Fruit fly (Drosophila melanogaster) ovary, adult (tissue): Measurements from ENCODE around the gene CG8852.

ENCODE experiments used
- CG17801 ChIP-seq: fragments of 200-800 bp; optimal IDR thresholded peaks from 2 replicates; lab custom pipeline; 2019; ENCODE audit warnings: missing biosample characterization, mild to moderate bottlenecking, missing genetic modification characterization, moderate library complexity; ENCODE audit not compliant: partially characterized antibody

CG8852 gene

DNA sequence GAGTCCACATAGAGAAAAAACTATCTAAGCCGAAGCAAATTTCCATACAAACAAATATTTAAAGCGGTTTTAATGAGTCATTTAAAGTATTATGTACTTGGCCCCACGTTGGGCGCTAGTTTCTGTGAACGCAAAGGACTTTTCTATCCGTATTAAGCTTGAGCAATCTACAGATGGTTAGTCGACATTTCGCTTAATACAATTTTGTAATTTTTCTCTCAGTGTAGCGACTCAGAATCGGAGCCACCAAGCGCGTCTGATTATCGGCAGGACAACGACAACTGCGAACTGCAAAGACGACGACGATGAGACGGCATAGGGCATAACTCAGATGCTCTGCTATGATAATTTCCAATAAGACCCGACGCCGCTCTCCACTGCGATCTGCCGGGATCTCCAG lies 37.5 kb downstream of the CG8852 start:
- TF ChIP-seq CG17801 (GFP tag; lab: Kevin White, UChicago), result no peak

DNA sequence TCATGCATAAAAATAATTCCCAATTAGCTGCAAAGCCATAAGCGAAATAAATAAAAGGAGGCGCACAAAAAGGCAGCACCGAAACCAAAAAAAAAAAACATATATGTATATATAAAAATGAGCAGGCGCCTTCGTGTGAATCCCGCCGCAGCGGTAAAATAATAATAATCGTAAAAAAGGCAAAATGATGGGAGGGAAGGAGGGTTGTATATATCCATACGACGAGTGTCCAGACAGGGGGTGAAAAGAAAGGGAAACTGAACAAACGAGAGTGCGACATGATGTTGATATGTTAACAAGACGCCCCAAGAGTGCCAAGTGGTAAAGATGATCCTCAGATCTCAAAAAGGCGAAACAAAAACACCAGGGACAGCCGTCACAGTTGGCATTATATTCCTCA lies 39.6 kb downstream of the CG8852 start:
- no peak for TF ChIP-seq CG17801 (GFP tag; lab: Kevin White, UChicago)

- no peak for TF ChIP-seq CG17801 (GFP tag; lab: Kevin White, UChicago)
Measured at dm6 chr2L:3566532-3566931, 41.6 kb downstream of the CG8852 start.

DNA sequence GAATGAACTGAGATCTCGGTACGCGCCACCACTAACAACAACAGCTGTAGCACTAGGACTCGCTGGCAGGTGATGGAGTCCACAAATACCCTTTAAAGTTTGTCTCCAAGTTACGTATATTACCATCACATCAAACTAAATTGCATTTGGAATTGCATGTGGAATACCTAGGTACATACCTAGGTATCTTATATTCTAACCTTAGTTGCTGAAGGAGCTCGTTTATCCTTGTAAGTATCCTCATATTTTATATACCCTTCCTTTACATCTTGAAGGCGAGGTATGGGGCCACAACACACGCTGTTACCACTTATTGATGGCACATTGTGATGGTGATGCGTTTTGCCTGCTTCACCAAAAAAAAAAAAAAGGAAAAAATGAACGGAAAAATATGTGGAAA lies 42.5 kb downstream of the CG8852 start:
- no peak for TF ChIP-seq CG17801 (GFP tag; lab: Kevin White, UChicago)

DNA sequence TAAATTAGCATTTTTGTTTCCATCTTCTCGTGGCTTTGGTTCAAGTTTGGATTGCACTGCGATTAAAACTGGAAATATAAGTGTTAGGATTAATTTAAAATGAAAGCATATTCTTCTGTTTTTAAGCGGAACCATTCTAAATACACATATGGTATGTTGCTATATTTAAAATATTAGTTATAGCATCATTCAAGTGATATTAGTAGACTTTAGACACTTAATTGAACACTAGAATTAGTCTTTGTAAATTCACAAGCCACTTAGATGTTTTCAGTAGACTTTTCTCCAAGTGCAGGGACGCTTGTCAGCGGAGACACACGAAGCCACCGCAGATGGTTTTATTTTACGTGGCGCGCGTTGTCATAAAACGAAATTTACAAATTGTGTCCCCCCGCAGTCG lies 45.0 kb downstream of the CG8852 start:
- no peak for TF ChIP-seq CG17801 (GFP tag; lab: Kevin White, UChicago)

DNA sequence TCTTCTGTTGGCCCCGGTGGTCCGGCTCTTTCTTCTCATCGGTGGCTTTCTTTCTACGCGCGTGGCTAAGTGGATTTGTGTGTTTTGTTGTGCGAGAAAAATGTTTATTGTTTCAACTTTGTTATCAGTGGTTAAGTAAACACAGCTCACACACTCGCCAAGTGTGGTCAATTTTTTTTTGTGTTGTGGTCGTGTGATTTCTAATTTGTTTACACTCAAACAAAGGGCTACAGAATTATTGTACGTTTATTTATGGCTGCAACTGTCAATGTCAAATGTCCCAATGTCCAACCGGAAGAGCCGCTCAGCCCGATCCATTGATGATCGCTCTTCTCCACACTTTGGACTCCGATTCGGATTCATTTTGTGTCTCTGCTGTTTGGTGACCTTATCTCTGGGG lies 45.6 kb downstream of the CG8852 start:
- TF ChIP-seq CG17801 (GFP tag; lab: Kevin White, UChicago), result no peak

- no peak for TF ChIP-seq CG17801 (GFP tag; lab: Kevin White, UChicago)
Measured at dm6 chr2L:3571457-3571856, 46.5 kb downstream of the CG8852 start.

DNA sequence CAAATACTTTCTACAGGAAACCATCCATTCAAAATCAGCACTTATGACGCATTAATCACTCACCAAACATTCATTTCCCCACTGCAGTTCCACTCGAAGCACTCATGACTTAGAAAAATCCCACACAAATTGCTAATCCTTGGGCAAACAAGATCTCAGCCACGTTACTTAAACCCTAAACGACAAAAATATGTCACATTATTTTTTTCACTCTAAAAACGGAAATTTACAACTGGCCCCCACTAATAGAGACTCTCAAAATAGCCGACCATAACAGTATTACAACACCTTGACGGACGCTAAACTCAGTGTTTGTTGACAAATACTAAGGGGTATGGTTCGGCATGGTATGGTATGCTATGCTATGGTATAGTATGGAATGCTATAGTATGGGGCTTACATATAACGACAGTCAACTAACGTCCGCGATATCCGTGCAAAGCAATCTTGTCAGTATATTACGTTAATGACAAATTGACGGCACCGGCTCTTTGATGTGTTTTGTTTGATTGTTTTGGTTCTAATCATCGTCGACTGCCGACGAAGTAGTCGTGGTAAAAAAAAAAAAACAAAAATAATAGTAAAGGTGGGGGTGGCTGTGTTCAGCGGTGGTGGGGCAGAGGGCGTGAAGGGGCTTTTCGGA lies 47.7 kb downstream of the CG8852 start:
- no peak for TF ChIP-seq CG17801 (GFP tag; lab: Kevin White, UChicago)

dm6 chr2L:3573172-3573755 lies 48.3 kb downstream of the CG8852 start:
- no peak for TF ChIP-seq CG17801 (GFP tag; lab: Kevin White, UChicago)

DNA sequence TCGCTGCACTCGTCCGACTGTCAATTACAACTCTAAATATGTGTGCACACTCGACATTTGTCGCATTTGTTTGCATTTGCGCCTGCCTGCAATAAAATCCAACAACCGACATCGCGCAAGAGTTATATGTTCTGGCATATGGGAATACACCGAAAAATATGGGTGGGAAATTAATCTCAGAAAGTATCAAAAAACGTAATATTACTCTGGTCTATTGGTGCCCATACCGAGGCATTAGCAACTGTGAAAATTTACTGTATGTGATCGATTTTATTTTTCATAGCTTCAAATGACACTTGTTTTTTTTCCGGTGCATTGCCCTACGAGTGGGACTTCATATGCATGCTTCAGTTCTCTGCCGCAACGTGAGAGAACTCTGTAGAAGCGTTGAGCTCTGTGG lies 49.0 kb downstream of the CG8852 start:
- no peak for TF ChIP-seq CG17801 (GFP tag; lab: Kevin White, UChicago)

- TF ChIP-seq CG17801 (GFP tag; lab: Kevin White, UChicago), result no peak
Measured at dm6 chr2L:3575679-3576442, 50.9 kb downstream of the CG8852 start, which contains the start of gene CG43815. Gene CG43815, plus strand, starts transcription at chr2L:3576210.

DNA sequence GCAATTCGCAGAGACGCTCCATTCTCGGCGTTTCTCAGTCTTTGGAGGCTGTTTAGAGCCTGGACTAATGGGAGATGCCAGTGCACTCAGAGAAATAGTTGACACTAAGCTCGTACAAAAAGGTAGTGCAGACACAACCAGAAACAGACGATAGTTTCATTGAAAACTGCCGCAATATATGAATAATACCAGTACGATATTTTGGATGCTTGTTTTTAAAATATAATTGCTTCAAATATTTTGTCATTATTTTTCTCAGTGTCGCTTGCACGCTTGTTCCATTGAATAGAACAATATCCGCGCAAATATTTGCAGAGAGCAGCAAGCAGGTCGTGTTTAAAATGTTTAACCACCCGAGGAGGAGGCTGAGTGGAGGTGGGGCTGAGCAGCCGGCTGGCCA lies 51.6 kb downstream of the CG8852 start:
- no peak for TF ChIP-seq CG17801 (GFP tag; lab: Kevin White, UChicago)
